Fruit fly (Drosophila melanogaster): ENCODE measurements around the gene sens-2.

- TF ChIP-seq toe (GFP tag; optimal IDR thresholded peaks at IDR 0.05), result no peak
- no peak for TF ChIP-seq CG5204 (GFP tag; optimal IDR thresholded peaks at IDR 0.05)
- TF ChIP-seq Hr96 (GFP tag; optimal IDR thresholded peaks at IDR 0.05), result no peak
- TF ChIP-seq CG14711 (tag; optimal IDR thresholded peaks at IDR 0.05), result no peak
- TF ChIP-seq Clk (GFP tag; optimal IDR thresholded peaks at IDR 0.05), result no peak
- TF ChIP-seq cic (GFP tag; optimal IDR thresholded peaks at IDR 0.05), result no peak
- TF ChIP-seq bab1 (GFP tag; optimal IDR thresholded peaks at IDR 0.05), result peak; percentile 19
Observed at dm6 chr2L:6853917-6854316, 32.2 kb downstream of the sens-2 start.

Data from whole organism, adult.